Worm (Caenorhabditis elegans) whole organism, L4 larva: ENCODE data around the gene odr-7.

Experiments used
- D1046.2 ChIP-seq: fragments of 200-800 bp; sonication (Bioruptor generic); IDR thresholded peaks from 2 replicates; pipeline ENCODE4 v1.3.6; 2022; ENCODE audit warnings: missing genetic modification characterization, missing compliant biosample characterization
- F10B5.3 ChIP-seq: sonication (generic microtip); optimal IDR thresholded peaks from 2 replicates; lab custom pipeline; 2016; ENCODE audit warnings: mild to moderate bottlenecking, missing genetic modification characterization, missing compliant biosample characterization
- F44E2.7 ChIP-seq: fragments of 200-800 bp; sonication (Bioruptor generic); IDR thresholded peaks from 2 replicates; pipeline ENCODE4 v2.1.2; 2022; ENCODE audit warnings: missing genetic modification characterization, missing compliant biosample characterization
- T26A8.4 ChIP-seq: fragments of 200-800 bp; sonication (Bioruptor generic); IDR thresholded peaks from 2 replicates; pipeline ENCODE4 v1.3.6; 2022; ENCODE audit warnings: missing genetic modification characterization, missing compliant biosample characterization
- Y5F2A.4 ChIP-seq: fragments of 200-800 bp; sonication (Bioruptor generic); optimal IDR thresholded peaks from 2 replicates; lab custom pipeline; 2018; ENCODE audit warnings: mild to moderate bottlenecking, missing genetic modification characterization, missing compliant biosample characterization
- Y75B8A.6 ChIP-seq: fragments of 200-800 bp; sonication (Bioruptor generic); IDR thresholded peaks from 2 replicates; pipeline ENCODE4 v1.3.6; 2022; ENCODE audit warnings: missing genetic modification reagents, missing genetic modification characterization, missing compliant biosample characterization
- aha-1 ChIP-seq: fragments of 150-350 bp; peaks from one replicate; lab custom pipeline; 2014; ENCODE audit warnings: missing biosample characterization, missing genetic modification characterization
- ceh-28 ChIP-seq: fragments of 150-350 bp; optimal IDR thresholded peaks from 2 replicates; lab custom pipeline; 2014; ENCODE audit warnings: missing biosample characterization, missing genetic modification reagents, missing genetic modification characterization
- ceh-82 ChIP-seq: sonication (generic microtip); optimal IDR thresholded peaks from 2 replicates; lab custom pipeline; 2017; ENCODE audit warnings: missing biosample characterization, missing genetic modification characterization
- cey-2 ChIP-seq: sonication (generic microtip); optimal IDR thresholded peaks from 3 replicates; lab custom pipeline; 2017; ENCODE audit warnings: missing genetic modification characterization, mild to moderate bottlenecking, missing compliant biosample characterization, antibody characterized with exemption, borderline replicate concordance; ENCODE audit not compliant: insufficient read depth
- daf-8 ChIP-seq: fragments of 200-800 bp; sonication (Bioruptor generic); IDR thresholded peaks from 2 replicates; pipeline ENCODE4 v1.3.6; 2022; ENCODE audit warnings: missing genetic modification characterization, missing compliant biosample characterization
- dmd-8 ChIP-seq: fragments of 200-800 bp; sonication (Bioruptor generic); IDR thresholded peaks from 2 replicates; pipeline ENCODE4 v1.3.6; 2022; ENCODE audit warnings: missing genetic modification characterization, missing compliant biosample characterization
- dpl-1 ChIP-seq: fragments of 150-350 bp; optimal IDR thresholded peaks from 2 replicates; lab custom pipeline; 2014; ENCODE audit warnings: missing biosample characterization, missing genetic modification reagents, missing genetic modification characterization
- duxl-1 ChIP-seq: sonication (generic microtip); optimal IDR thresholded peaks from 2 replicates; lab custom pipeline; 2016; ENCODE audit warnings: mild to moderate bottlenecking, missing genetic modification characterization, moderate library complexity, missing compliant biosample characterization; ENCODE audit not compliant: poor library complexity
- dve-1 ChIP-seq: sonication (generic microtip); optimal IDR thresholded peaks from 2 replicates; lab custom pipeline; 2017; ENCODE audit warnings: antibody characterized with exemption, mild to moderate bottlenecking, missing genetic modification characterization, missing compliant biosample characterization; ENCODE audit not compliant: insufficient read depth
- egl-27 ChIP-seq: sonication (generic microtip); optimal IDR thresholded peaks from 3 replicates; lab custom pipeline; 2017; ENCODE audit warnings: missing biosample characterization, missing genetic modification reagents, missing genetic modification characterization
- egl-43 ChIP-seq: fragments of 200-800 bp; sonication (Bioruptor generic); IDR thresholded peaks from 2 replicates; pipeline ENCODE4 v1.3.6; 2022; ENCODE audit warnings: missing genetic modification reagents, missing genetic modification characterization, missing compliant biosample characterization
- gei-8 ChIP-seq: fragments of 200-800 bp; sonication (Bioruptor generic); optimal IDR thresholded peaks from 2 replicates; lab custom pipeline; 2018; ENCODE audit warnings: mild to moderate bottlenecking, missing genetic modification characterization, missing compliant biosample characterization
- hlh-11 ChIP-seq: fragments of 200-800 bp; sonication (Bioruptor generic); optimal IDR thresholded peaks from 2 replicates; lab custom pipeline; 2018; ENCODE audit warnings: mild to moderate bottlenecking, missing genetic modification characterization, missing compliant biosample characterization
- lin-13 ChIP-seq: fragments of 150-350 bp; optimal IDR thresholded peaks from 2 replicates; lab custom pipeline; 2014; ENCODE audit warnings: missing biosample characterization, missing genetic modification reagents, missing genetic modification characterization
- lin-15B ChIP-seq: fragments of 150-350 bp; sonication (generic microtip); optimal IDR thresholded peaks from 3 replicates; lab custom pipeline; 2014; ENCODE audit warnings: missing biosample characterization, missing genetic modification characterization
- lin-29 ChIP-seq: fragments of 200-800 bp; sonication (Bioruptor generic); IDR thresholded peaks from 2 replicates; pipeline ENCODE4 v1.3.6; 2022; ENCODE audit warnings: missing genetic modification reagents, missing genetic modification characterization, missing compliant biosample characterization
- lin-38 ChIP-seq: fragments of 200-800 bp; sonication (Bioruptor generic); IDR thresholded peaks from 2 replicates; pipeline ENCODE4 v1.3.6; 2022; ENCODE audit warnings: missing genetic modification reagents, missing genetic modification characterization, missing compliant biosample characterization
- madf-5 ChIP-seq, 2 experiments: fragments of 200-800 bp; sonication (Bioruptor generic); IDR thresholded peaks; 2 replicates each; pipeline ENCODE4 v1.3.6; 2022; ENCODE audit warnings: missing compliant biosample characterization in 2 of 2, missing genetic modification characterization in 2 of 2
- mdt-29 ChIP-seq: fragments of 200-800 bp; sonication (Bioruptor generic); IDR thresholded peaks from 2 replicates; pipeline ENCODE4 v1.3.6; 2022; ENCODE audit warnings: missing genetic modification reagents, missing genetic modification characterization, missing compliant biosample characterization
- mep-1 ChIP-seq: fragments of 150-350 bp; sonication (generic microtip); optimal IDR thresholded peaks from 3 replicates; lab custom pipeline; 2014; ENCODE audit warnings: missing biosample characterization, missing genetic modification characterization
- mes-2 ChIP-seq: sonication (generic microtip); optimal IDR thresholded peaks from 2 replicates; lab custom pipeline; 2016; ENCODE audit warnings: missing genotype, mild to moderate bottlenecking, missing genetic modification characterization, missing compliant biosample characterization; ENCODE audit not compliant: poor library complexity, severe bottlenecking
- mxl-2 ChIP-seq: fragments of 200-800 bp; sonication (Bioruptor generic); conservative IDR thresholded peaks from 2 replicates; pipeline ENCODE4 v1.3.6; 2022; ENCODE audit warnings: missing genetic modification reagents, missing genetic modification characterization, missing compliant biosample characterization
- mxl-3 ChIP-seq: fragments of 200-800 bp; sonication (Bioruptor generic); optimal IDR thresholded peaks from 2 replicates; lab custom pipeline; 2018; ENCODE audit warnings: mild to moderate bottlenecking, missing genetic modification characterization, missing compliant biosample characterization
- nhr-111 ChIP-seq: fragments of 200-800 bp; sonication (Bioruptor generic); optimal IDR thresholded peaks from 2 replicates; lab custom pipeline; 2018; ENCODE audit warnings: mild to moderate bottlenecking, missing genetic modification characterization, missing compliant biosample characterization
- nhr-237 ChIP-seq: sonication (generic microtip); optimal IDR thresholded peaks from 2 replicates; lab custom pipeline; 2017; ENCODE audit warnings: missing biosample characterization, missing genetic modification characterization
- nhr-28 ChIP-seq: fragments of 150-350 bp; optimal IDR thresholded peaks from 2 replicates; lab custom pipeline; 2014; ENCODE audit warnings: missing biosample characterization, missing genetic modification characterization
- nhr-42 ChIP-seq: fragments of 200-800 bp; sonication (Bioruptor generic); IDR thresholded peaks from 2 replicates; pipeline ENCODE4 v1.3.6; 2022; ENCODE audit warnings: missing genetic modification characterization, missing compliant biosample characterization
- nhr-48 ChIP-seq: sonication (generic microtip); optimal IDR thresholded peaks from 2 replicates; lab custom pipeline; 2016; ENCODE audit warnings: mild to moderate bottlenecking, missing genetic modification characterization, missing compliant biosample characterization
- nhr-6 ChIP-seq: fragments of 150-350 bp; optimal IDR thresholded peaks from 2 replicates; lab custom pipeline; 2014; ENCODE audit warnings: missing biosample characterization, missing genetic modification characterization
- nhr-76 ChIP-seq: fragments of 150-350 bp; optimal IDR thresholded peaks from 2 replicates; lab custom pipeline; 2014; ENCODE audit warnings: missing biosample characterization, missing genetic modification characterization
- pha-4 ChIP-seq, 2 experiments: fragments of 150-350 bp in 1 of 2; fragments of 200-800 bp in 1 of 2; sonication (Bioruptor generic) in 1 of 2; IDR thresholded peaks in 1 of 2; optimal IDR thresholded peaks in 1 of 2; 2 replicates each; pipeline versions ENCODE4 v1.3.6 to Lab custom; 2014 to 2022; ENCODE audit warnings: missing genetic modification characterization in 2 of 2, missing genetic modification reagents in 2 of 2, missing biosample characterization in 1 of 2, missing compliant biosample characterization in 1 of 2
- php-3 ChIP-seq: fragments of 200-800 bp; sonication (Bioruptor generic); IDR thresholded peaks from 2 replicates; pipeline ENCODE4 v1.3.6; 2022; ENCODE audit warnings: missing genetic modification reagents, missing genetic modification characterization, missing compliant biosample characterization
- rbr-2 ChIP-seq: sonication (generic microtip); optimal IDR thresholded peaks from 2 replicates; lab custom pipeline; 2016; ENCODE audit warnings: missing genotype, missing genetic modification characterization, missing compliant biosample characterization
- skn-1 ChIP-seq: fragments of 150-350 bp; optimal IDR thresholded peaks from 2 replicates; lab custom pipeline; 2014; ENCODE audit warnings: missing biosample characterization, missing genetic modification characterization
- snpc-1.2 ChIP-seq: fragments of 200-800 bp; sonication (Bioruptor generic); IDR thresholded peaks from 2 replicates; pipeline ENCODE4 v1.3.6; 2022; ENCODE audit warnings: missing genetic modification reagents, missing genetic modification characterization, missing compliant biosample characterization
- spr-3 ChIP-seq: fragments of 200-800 bp; sonication (Bioruptor generic); optimal IDR thresholded peaks from 2 replicates; lab custom pipeline; 2018; ENCODE audit warnings: mild to moderate bottlenecking, missing genetic modification characterization, missing compliant biosample characterization
- tra-1 ChIP-seq: fragments of 200-800 bp; sonication (Bioruptor generic); IDR thresholded peaks from 2 replicates; pipeline ENCODE4 v1.3.6; 2022; ENCODE audit warnings: missing genetic modification reagents, missing genetic modification characterization, missing compliant biosample characterization
- unc-39 ChIP-seq: sonication (generic microtip); optimal IDR thresholded peaks from 2 replicates; lab custom pipeline; 2017; ENCODE audit warnings: missing biosample characterization, missing genetic modification characterization
- unc-62 ChIP-seq, 3 experiments: fragments of 150-350 bp in 1 of 3; sonication (generic microtip); optimal IDR thresholded peaks in 2 of 3; peaks in 1 of 3; 1 replicate in 1 of 3; 2 replicates in 2 of 3; lab custom pipeline; 2014 to 2017; ENCODE audit warnings: missing biosample characterization in 3 of 3, missing genetic modification characterization in 3 of 3, missing genetic modification reagents in 3 of 3, missing genotype in 1 of 3
- vab-7 ChIP-seq: fragments of 200-800 bp; sonication (Bioruptor generic); IDR thresholded peaks from 2 replicates; pipeline ENCODE4 v1.3.6; 2022; ENCODE audit warnings: missing genetic modification reagents, missing genetic modification characterization, missing compliant biosample characterization
- zfp-3 ChIP-seq: fragments of 200-800 bp; sonication (Bioruptor generic); conservative IDR thresholded peaks from 2 replicates; pipeline ENCODE4 v1.3.6; 2022; ENCODE audit warnings: missing genetic modification reagents, missing genetic modification characterization, missing compliant biosample characterization
- zip-11 ChIP-seq: fragments of 200-800 bp; sonication (Bioruptor generic); IDR thresholded peaks from 2 replicates; pipeline ENCODE4 v1.3.6; 2022; ENCODE audit warnings: missing genetic modification characterization, missing compliant biosample characterization
- zip-2 ChIP-seq: fragments of 150-350 bp; optimal IDR thresholded peaks from 2 replicates; lab custom pipeline; 2014; ENCODE audit warnings: missing biosample characterization, missing genetic modification characterization

odr-7 gene

ce11 chrX:12458021-12458420 lies 3.4 kb downstream of the odr-7 start (continued):
- peak; percentile 73 for TF ChIP-seq gei-8 (GFP tag; lab: Kevin White, UChicago)
- peak; percentile 71 for TF ChIP-seq duxl-1 (tag; lab: Kevin White, UChicago)
- peak; percentile 60 for TF ChIP-seq lin-13 (GFP tag; lab: Kevin White, UChicago)
- 0 out of 2 replicates have a peak, but pooled peaks have one; percentile 44 for TF ChIP-seq mdt-29 (GFP tag; lab: Robert Waterston, UW)
- TF ChIP-seq nhr-28 (tag; lab: Kevin White, UChicago), result peak; percentile 26
- peak; percentile 20 for TF ChIP-seq nhr-6
- TF ChIP-seq zfp-3 (GFP tag; lab: Robert Waterston, UW), result peak; percentile 75; the same call in 1 of the 2 replicates
- TF ChIP-seq unc-39 (tag; lab: Kevin White, UChicago), result no peak
- TF ChIP-seq Y75B8A.6 (GFP tag; lab: Robert Waterston, UW), result no peak
- no peak for TF ChIP-seq nhr-237
- no peak for TF ChIP-seq daf-8 (GFP tag; lab: Robert Waterston, UW)
- TF ChIP-seq mes-2 (tag; lab: Kevin White, UChicago), result peak; percentile 73
- peak; percentile 67 for TF ChIP-seq hlh-11 (tag; lab: Kevin White, UChicago)
- TF ChIP-seq dve-1 (tag; lab: Kevin White, UChicago), result peak; percentile 42
- peak; percentile 94 for TF ChIP-seq dmd-8 (GFP tag; lab: Robert Waterston, UW)
- TF ChIP-seq nhr-76 (tag; lab: Kevin White, UChicago), result no peak
- TF ChIP-seq ceh-28 (tag; lab: Kevin White, UChicago), result no peak
- no peak for TF ChIP-seq D1046.2
- 0 out of 4 replicates have a peak, but pooled peaks have one; percentile 5 to 56 for TF ChIP-seq madf-5 (GFP tag; IDR thresholded peaks at IDR 0.05; lab: Robert Waterston, UW)
- peak; percentile 84 for TF ChIP-seq zip-2 (tag; lab: Kevin White, UChicago)
- no peak for TF ChIP-seq ceh-82
- TF ChIP-seq spr-3 (GFP tag; lab: Kevin White, UChicago), result peak; percentile 32
- 0 out of 2 replicates have a peak, but pooled peaks have one; percentile 65 for TF ChIP-seq nhr-42 (GFP tag; lab: Robert Waterston, UW)
- TF ChIP-seq lin-38 (GFP tag; lab: Robert Waterston, UW), result peak; percentile 76
- TF ChIP-seq egl-27, result no peak
- TF ChIP-seq nhr-48, result peak; percentile 71
- TF ChIP-seq dpl-1 (GFP tag; lab: Kevin White, UChicago), result peak; percentile 30
- TF ChIP-seq skn-1 (tag; lab: Kevin White, UChicago), result no peak
- peak; percentile 90 for TF ChIP-seq egl-43 (GFP tag; lab: Robert Waterston, UW)
- peak; percentile 88 for TF ChIP-seq T26A8.4
- TF ChIP-seq zip-11, result peak; percentile 46; the same call in 1 of the 2 replicates
- peak; percentile 85; the same call in 1 of the 2 replicates for TF ChIP-seq pha-4 (GFP tag; IDR thresholded peaks at IDR 0.05; lab: Robert Waterston, UW)
- no peak for TF ChIP-seq pha-4 (tag; optimal IDR thresholded peaks at IDR 0.05; lab: Kevin White, UChicago)
- TF ChIP-seq Y5F2A.4 (GFP tag; lab: Kevin White, UChicago), result peak; percentile 68
- no peak; the same call in 1 of the 2 replicates for TF ChIP-seq snpc-1.2 (GFP tag; lab: Robert Waterston, UW)
- no peak for TF ChIP-seq mxl-2 (GFP tag; lab: Robert Waterston, UW)
- TF ChIP-seq lin-29 (GFP tag; lab: Robert Waterston, UW), result peak; percentile 56; the same call in 1 of the 2 replicates
- no peak for TF ChIP-seq cey-2
- TF ChIP-seq unc-62 (GFP tag; optimal IDR thresholded peaks at IDR 0.05 in 1 of 2; lab: Kevin White, UChicago), result no peak
- TF ChIP-seq unc-62 (tag; optimal IDR thresholded peaks at IDR 0.05; lab: Kevin White, UChicago), result no peak
- TF ChIP-seq php-3 (GFP tag; lab: Robert Waterston, UW), result peak; percentile 58; the same call in 1 of the 2 replicates
- TF ChIP-seq rbr-2 (tag; lab: Kevin White, UChicago), result no peak
- TF ChIP-seq vab-7 (GFP tag; lab: Robert Waterston, UW), result peak; percentile 75
- peak; percentile 72 for TF ChIP-seq aha-1 (tag; lab: Kevin White, UChicago)
- no peak for TF ChIP-seq lin-15B (tag; lab: Kevin White, UChicago)
- 0 out of 2 replicates have a peak, but pooled peaks have one; percentile 13 for TF ChIP-seq F44E2.7 (GFP tag; lab: Robert Waterston, UW)
- peak; percentile 57 for TF ChIP-seq nhr-111 (GFP tag; lab: Kevin White, UChicago)
- TF ChIP-seq mxl-3, result peak; percentile 49
- peak; percentile 67; the same call in 1 of the 2 replicates for TF ChIP-seq tra-1 (GFP tag; lab: Robert Waterston, UW)
- TF ChIP-seq mep-1 (tag; lab: Kevin White, UChicago), result peak; percentile 77
- TF ChIP-seq F10B5.3 (tag; lab: Kevin White, UChicago), result peak; percentile 67
